Fruit fly (Drosophila melanogaster) whole organism, embryonic: Measurements from ENCODE around the gene CG1299.

Source experiments
- Bgb ChIP-seq: fragments of 200-800 bp; sonication (Bioruptor generic); IDR thresholded peaks from 2 replicates; pipeline ENCODE4 v1.3.6; 2022; ENCODE audit warnings: missing biosample characterization, missing genetic modification characterization; ENCODE audit not compliant: partially characterized antibody
- BtbVII ChIP-seq: fragments of 200-800 bp; sonication (Bioruptor generic); optimal IDR thresholded peaks from 3 replicates; lab custom pipeline; 2017; ENCODE audit warnings: missing biosample characterization, mild to moderate bottlenecking, missing genetic modification characterization
- CG12299 ChIP-seq: fragments of 200-800 bp; sonication (Bioruptor generic); optimal IDR thresholded peaks from 2 replicates; lab custom pipeline; 2018; ENCODE audit warnings: missing biosample characterization, mild to moderate bottlenecking, missing genetic modification characterization
- CG15514 ChIP-seq: fragments of 200-800 bp; sonication (Bioruptor generic); optimal IDR thresholded peaks from 3 replicates; lab custom pipeline; 2017; ENCODE audit warnings: missing biosample characterization, missing genetic modification characterization, mild to moderate bottlenecking, moderate library complexity, missing genetic modification reagents
- CG15601 ChIP-seq: fragments of 200-800 bp; sonication (Bioruptor generic); optimal IDR thresholded peaks from 3 replicates; lab custom pipeline; 2019; ENCODE audit warnings: missing biosample characterization, mild to moderate bottlenecking, missing genetic modification characterization, moderate library complexity
- CG16813 ChIP-seq: fragments of 200-800 bp; sonication (Bioruptor generic); IDR thresholded peaks from 3 replicates; pipeline ENCODE4 v1.3.6; 2022; ENCODE audit warnings: missing biosample characterization, missing genetic modification characterization; ENCODE audit not compliant: partially characterized antibody
- CG17829 ChIP-seq: fragments of 200-800 bp; optimal IDR thresholded peaks from 2 replicates; lab custom pipeline; 2019; ENCODE audit warnings: missing biosample characterization, mild to moderate bottlenecking, missing genetic modification characterization, moderate library complexity
- CG17912 ChIP-seq: fragments of 200-800 bp; sonication (Bioruptor generic); optimal IDR thresholded peaks from 2 replicates; lab custom pipeline; 2018; ENCODE audit warnings: missing biosample characterization, mild to moderate bottlenecking, missing genetic modification characterization
- CG2116 ChIP-seq: fragments of 200-800 bp; sonication (Bioruptor generic); optimal IDR thresholded peaks from 3 replicates; lab custom pipeline; 2018; ENCODE audit warnings: missing biosample characterization, mild to moderate bottlenecking, missing genetic modification characterization
- CG2199 ChIP-seq: fragments of 200-800 bp; sonication (Bioruptor generic); IDR thresholded peaks from 3 replicates; pipeline ENCODE4 v1.3.6; 2022; ENCODE audit warnings: missing biosample characterization, missing genetic modification characterization
- CG30020 ChIP-seq: fragments of 200-800 bp; optimal IDR thresholded peaks from 2 replicates; lab custom pipeline; 2019; ENCODE audit warnings: missing biosample characterization, mild to moderate bottlenecking, missing genetic modification characterization, moderate library complexity
- CG31365 ChIP-seq: fragments of 200-800 bp; sonication (Bioruptor generic); optimal IDR thresholded peaks from 2 replicates; lab custom pipeline; 2018; ENCODE audit warnings: missing biosample characterization, mild to moderate bottlenecking, missing genetic modification characterization
- CG34422 ChIP-seq: fragments of 200-800 bp; sonication (Bioruptor generic); IDR thresholded peaks from 3 replicates; pipeline ENCODE4 v1.3.6; 2022; ENCODE audit warnings: missing biosample characterization, missing genetic modification characterization
- CG42726 ChIP-seq: fragments of 200-800 bp; sonication (Bioruptor generic); IDR thresholded peaks from 2 replicates; pipeline ENCODE4 v1.3.6; 2022; ENCODE audit warnings: missing biosample characterization, missing genetic modification characterization; ENCODE audit not compliant: partially characterized antibody
- CG4328 ChIP-seq: fragments of 200-800 bp; sonication (Bioruptor generic); optimal IDR thresholded peaks from 3 replicates; lab custom pipeline; 2017; ENCODE audit warnings: missing biosample characterization, missing genetic modification reagents, missing genetic modification characterization
- CG5180 ChIP-seq: fragments of 200-800 bp; sonication (Bioruptor generic); optimal IDR thresholded peaks from 3 replicates; lab custom pipeline; 2017; ENCODE audit warnings: missing biosample characterization, missing genetic modification characterization, mild to moderate bottlenecking, moderate library complexity, missing genetic modification reagents
- CG6791 ChIP-seq: fragments of 200-800 bp; sonication (Bioruptor generic); IDR thresholded peaks from 3 replicates; pipeline ENCODE4 v1.3.6; 2022; ENCODE audit warnings: missing biosample characterization, missing genetic modification characterization; ENCODE audit not compliant: partially characterized antibody
- CG7839 ChIP-seq: fragments of 200-800 bp; sonication (Bioruptor generic); optimal IDR thresholded peaks from 3 replicates; lab custom pipeline; 2018; ENCODE audit warnings: missing biosample characterization, mild to moderate bottlenecking, missing genetic modification characterization, moderate library complexity
- CG7963 ChIP-seq: fragments of 200-800 bp; sonication (Bioruptor generic); IDR thresholded peaks from 3 replicates; pipeline ENCODE4 v1.3.6; 2022; ENCODE audit warnings: missing biosample characterization, missing genetic modification characterization; ENCODE audit not compliant: partially characterized antibody
- CG9609 ChIP-seq: fragments of 200-800 bp; sonication (Bioruptor generic); optimal IDR thresholded peaks from 3 replicates; lab custom pipeline; 2016; ENCODE audit warnings: missing biosample characterization, missing genetic modification characterization
- Dad ChIP-seq: fragments of 200-800 bp; sonication (Bioruptor generic); optimal IDR thresholded peaks from 3 replicates; lab custom pipeline; 2016; ENCODE audit warnings: missing biosample characterization, missing genetic modification characterization
- Deaf1 ChIP-seq: fragments of 200-800 bp; optimal IDR thresholded peaks from 3 replicates; lab custom pipeline; 2019; ENCODE audit warnings: missing biosample characterization, mild to moderate bottlenecking, missing genetic modification characterization, moderate library complexity
- Dek ChIP-seq: fragments of 200-800 bp; sonication (Bioruptor generic); optimal IDR thresholded peaks from 3 replicates; lab custom pipeline; 2019; ENCODE audit warnings: missing biosample characterization, mild to moderate bottlenecking, missing genetic modification characterization, moderate library complexity
- Doc3 ChIP-seq: fragments of 200-800 bp; sonication (Bioruptor generic); IDR thresholded peaks from 3 replicates; pipeline ENCODE4 v1.3.6; 2022; ENCODE audit warnings: missing biosample characterization, missing genetic modification characterization; ENCODE audit not compliant: partially characterized antibody
- E2f1 ChIP-seq: fragments of 200-800 bp; sonication (Bioruptor generic); IDR thresholded peaks from 2 replicates; pipeline ENCODE4 v1.3.6; 2022; ENCODE audit warnings: missing biosample characterization, missing genetic modification characterization
- Elba2 ChIP-seq: fragments of 200-800 bp; sonication (Bioruptor generic); optimal IDR thresholded peaks from 3 replicates; lab custom pipeline; 2016; ENCODE audit warnings: missing biosample characterization, missing genetic modification characterization
- Fer1 ChIP-seq: fragments of 200-800 bp; sonication (Bioruptor generic); optimal IDR thresholded peaks from 2 replicates; lab custom pipeline; 2017; ENCODE audit warnings: missing biosample characterization, mild to moderate bottlenecking, missing genetic modification characterization
- HHEX ChIP-seq: fragments of 200-800 bp; sonication (Bioruptor generic); optimal IDR thresholded peaks from 3 replicates; lab custom pipeline; 2017; ENCODE audit warnings: missing biosample characterization, mild to moderate bottlenecking, missing genetic modification characterization, missing genetic modification reagents
- Hmr ChIP-seq: fragments of 200-800 bp; sonication (Bioruptor generic); optimal IDR thresholded peaks from 3 replicates; lab custom pipeline; 2017; ENCODE audit warnings: mild to moderate bottlenecking, missing biosample characterization, missing genetic modification reagents, missing genetic modification characterization
- Meics ChIP-seq: fragments of 200-800 bp; sonication (Bioruptor generic); optimal IDR thresholded peaks from 2 replicates; lab custom pipeline; 2017; ENCODE audit warnings: missing biosample characterization, mild to moderate bottlenecking, missing genetic modification characterization
- Opbp ChIP-seq: fragments of 200-800 bp; sonication (Bioruptor generic); IDR thresholded peaks from 3 replicates; pipeline ENCODE4 v1.3.6; 2022; ENCODE audit warnings: missing biosample characterization, missing genetic modification characterization; ENCODE audit not compliant: partially characterized antibody
- Sry-δ ChIP-seq: fragments of 200-800 bp; sonication (Bioruptor generic); optimal IDR thresholded peaks from 2 replicates; lab custom pipeline; 2016; ENCODE audit warnings: missing biosample characterization, missing genetic modification characterization
- TFAM ChIP-seq: fragments of 200-800 bp; sonication (Bioruptor generic); optimal IDR thresholded peaks from 2 replicates; lab custom pipeline; 2017; ENCODE audit warnings: missing biosample characterization, missing genetic modification characterization, inconsistent platforms
- YL-1 ChIP-seq: fragments of 200-800 bp; sonication (Bioruptor generic); optimal IDR thresholded peaks from 3 replicates; lab custom pipeline; 2017; ENCODE audit warnings: missing biosample characterization, mild to moderate bottlenecking, missing genetic modification characterization
- aop ChIP-seq: fragments of 200-800 bp; sonication (Bioruptor generic); IDR thresholded peaks from 2 replicates; pipeline ENCODE4 v1.3.6; 2022; ENCODE audit warnings: missing biosample characterization, missing genetic modification characterization
- chm ChIP-seq: fragments of 200-800 bp; sonication (Bioruptor generic); IDR thresholded peaks from 2 replicates; pipeline ENCODE4 v1.3.6; 2022; ENCODE audit warnings: missing biosample characterization, missing genetic modification characterization
- gcm ChIP-seq: fragments of 200-800 bp; sonication (Bioruptor generic); optimal IDR thresholded peaks from 2 replicates; lab custom pipeline; 2019; ENCODE audit warnings: missing biosample characterization, mild to moderate bottlenecking, missing genetic modification characterization, moderate library complexity
- gfzf ChIP-seq: fragments of 200-800 bp; sonication (Bioruptor generic); optimal IDR thresholded peaks from 2 replicates; lab custom pipeline; 2016; ENCODE audit warnings: missing biosample characterization, mild to moderate bottlenecking, missing genetic modification characterization, moderate library complexity
- grau ChIP-seq: fragments of 200-800 bp; optimal IDR thresholded peaks from 3 replicates; lab custom pipeline; 2019; ENCODE audit warnings: missing biosample characterization, mild to moderate bottlenecking, missing genetic modification characterization, moderate library complexity
- mirr ChIP-seq: fragments of 200-800 bp; sonication (Bioruptor generic); optimal IDR thresholded peaks from 3 replicates; lab custom pipeline; 2018; ENCODE audit warnings: missing biosample characterization, mild to moderate bottlenecking, missing genetic modification characterization
- slp2 ChIP-seq: fragments of 200-800 bp; sonication (Bioruptor generic); optimal IDR thresholded peaks from 2 replicates; lab custom pipeline; 2016; ENCODE audit warnings: missing biosample characterization, missing genetic modification characterization
- sug ChIP-seq: fragments of 200-800 bp; optimal IDR thresholded peaks from 2 replicates; lab custom pipeline; 2019; ENCODE audit warnings: missing biosample characterization, mild to moderate bottlenecking, missing genetic modification characterization, moderate library complexity
- zen ChIP-seq: fragments of 200-800 bp; sonication (Bioruptor generic); optimal IDR thresholded peaks from 3 replicates; lab custom pipeline; 2018; ENCODE audit warnings: missing biosample characterization, mild to moderate bottlenecking, missing genetic modification characterization, moderate library complexity
- zen2 ChIP-seq: fragments of 200-800 bp; sonication (Bioruptor generic); IDR thresholded peaks from 3 replicates; pipeline ENCODE4 v1.3.6; 2022; ENCODE audit warnings: missing biosample characterization, missing genetic modification characterization; ENCODE audit not compliant: partially characterized antibody

Gene CG1299

DNA sequence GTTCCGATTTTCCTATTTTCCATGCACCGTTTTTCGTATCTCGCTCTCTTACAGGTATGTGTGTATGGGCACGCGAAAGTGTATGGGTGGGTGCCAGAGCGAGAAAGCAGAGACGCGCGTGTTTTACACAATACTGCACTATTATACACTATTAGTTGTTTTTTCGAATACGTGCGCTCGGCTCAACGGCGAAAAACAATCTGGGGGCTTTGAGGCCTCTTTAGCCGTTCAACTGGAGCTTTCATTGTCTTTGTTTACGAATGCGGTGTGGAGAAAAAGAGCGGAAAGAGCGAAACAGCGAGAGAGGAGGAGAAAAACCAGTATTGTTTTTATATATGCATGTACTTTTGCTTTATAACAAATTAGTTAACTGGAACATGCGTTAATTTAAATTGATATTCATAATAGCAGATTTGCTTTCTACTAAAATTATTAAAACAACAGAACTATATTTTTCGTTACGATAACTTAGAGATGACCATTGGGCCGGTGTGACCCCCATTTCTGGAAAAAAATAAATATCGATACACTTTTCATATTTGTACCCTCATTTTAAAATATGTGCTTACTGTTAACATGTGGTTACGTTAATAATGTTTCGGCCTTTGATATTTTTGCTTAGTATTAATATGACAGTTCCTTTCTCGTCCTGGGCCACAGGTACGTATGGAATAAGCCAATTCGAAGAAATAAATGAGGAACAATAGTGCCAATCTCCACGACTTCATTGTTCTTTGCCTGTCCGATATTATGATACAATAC lies 45.8 kb upstream of the CG1299 start, which contains the start of gene CG14995 (continued):
- TF ChIP-seq BtbVII (GFP tag; lab: Kevin White, UChicago), result peak; percentile 79
- TF ChIP-seq chm (GFP tag; lab: Robert Waterston, UW), result peak; percentile 74; the same call in 1 of the 2 replicates
- no peak for TF ChIP-seq aop
- peak; percentile 30 for TF ChIP-seq CG2116 (GFP tag; lab: Kevin White, UChicago)
- peak; percentile 64 for TF ChIP-seq Deaf1 (tag; lab: Kevin White, UChicago)
- TF ChIP-seq zen (tag; lab: Kevin White, UChicago), result peak; percentile 1
- TF ChIP-seq mirr (GFP tag; lab: Kevin White, UChicago), result peak; percentile 77
- peak; percentile 16 for TF ChIP-seq CG15601 (tag; lab: Kevin White, UChicago)
- TF ChIP-seq CG7839 (tag; lab: Kevin White, UChicago), result peak; percentile 4
- TF ChIP-seq CG30020 (tag; lab: Kevin White, UChicago), result no peak
- peak; percentile 72 for TF ChIP-seq Fer1 (GFP tag; lab: Kevin White, UChicago)
- TF ChIP-seq CG17829 (tag; lab: Kevin White, UChicago), result peak; percentile 13
- TF ChIP-seq Elba2 (GFP tag; lab: Kevin White, UChicago), result peak; percentile 84
- 0 out of 2 replicates have a peak, but pooled peaks have one; percentile 49 for TF ChIP-seq CG42726 (GFP tag; lab: Robert Waterston, UW)
- TF ChIP-seq Dad (GFP tag; lab: Kevin White, UChicago), result no peak
- no peak for TF ChIP-seq TFAM
- peak; percentile 64 for TF ChIP-seq CG12299 (tag; lab: Kevin White, UChicago)
- peak; percentile 36; the same call in 1 of the 3 replicates for TF ChIP-seq CG7963 (GFP tag; lab: Robert Waterston, UW)
- TF ChIP-seq Doc3 (GFP tag; lab: Robert Waterston, UW), result peak; percentile 59
- peak; percentile 9 for TF ChIP-seq grau
- TF ChIP-seq CG5180 (GFP tag; lab: Kevin White, UChicago), result peak; percentile 51
- TF ChIP-seq CG34422 (GFP tag; lab: Robert Waterston, UW), result peak; percentile 75; the same call in 1 of the 3 replicates
- peak; percentile 91 for TF ChIP-seq Sry-δ (GFP tag; lab: Kevin White, UChicago)
- TF ChIP-seq gcm (GFP tag; lab: Kevin White, UChicago), result no peak
- peak; percentile 45 for TF ChIP-seq Hmr (GFP tag; lab: Kevin White, UChicago)
- TF ChIP-seq CG17912, result no peak
- TF ChIP-seq CG4328, result peak; percentile 29
- peak; percentile 20 for TF ChIP-seq Meics (GFP tag; lab: Kevin White, UChicago)
- TF ChIP-seq CG2199 (GFP tag; lab: Robert Waterston, UW), result no peak
- no peak for TF ChIP-seq CG9609 (GFP tag; lab: Kevin White, UChicago)

DNA sequence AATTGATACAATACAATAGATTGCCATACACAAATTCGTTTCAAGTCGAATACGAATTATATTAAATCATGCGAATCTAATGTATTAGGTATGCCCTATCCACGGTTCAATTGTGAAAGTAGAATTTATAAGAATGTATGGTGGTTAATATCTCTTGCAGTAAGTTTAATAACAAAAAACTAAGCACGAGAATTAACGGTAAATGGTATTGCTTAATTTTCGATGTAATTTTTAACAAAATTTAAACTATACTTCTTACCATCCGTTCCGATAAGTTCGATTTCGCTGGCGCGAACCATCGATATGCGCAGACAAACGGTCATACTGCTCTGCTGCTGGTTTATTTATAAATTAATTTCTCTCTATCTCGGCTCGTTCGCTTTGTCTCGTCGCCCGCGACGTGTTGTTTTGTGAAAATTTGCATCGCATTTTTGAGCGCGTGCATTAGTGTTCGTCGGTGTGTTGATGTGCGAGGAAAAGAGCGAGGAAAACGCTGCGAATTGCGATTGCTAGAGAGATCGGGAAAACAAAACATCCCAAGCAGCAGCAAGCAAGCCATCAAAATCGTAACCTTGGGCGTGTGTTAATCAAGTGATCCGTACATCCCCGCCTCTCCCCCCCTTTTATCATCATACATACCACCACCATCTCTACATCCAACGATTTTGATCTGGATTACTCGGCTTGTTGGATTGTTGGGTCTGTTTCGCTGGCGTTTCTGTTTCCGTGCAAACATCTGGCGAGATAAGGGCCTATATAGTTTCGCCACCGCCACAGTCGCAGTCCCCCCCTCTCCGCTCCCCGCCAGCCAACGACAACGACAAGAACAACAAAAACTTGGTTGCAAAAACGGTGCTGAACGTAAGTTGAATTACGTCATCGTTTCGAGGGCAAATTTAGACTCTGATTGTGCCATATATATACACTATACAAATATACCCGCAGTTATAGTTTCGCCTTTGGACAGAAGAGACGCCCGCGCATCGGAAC lies 44.9 kb upstream of the CG1299 start, which contains the start of gene Fit1:
Gene Fit1, plus strand, starts transcription at position 307 of the 990 bp plus-strand sequence.
- TF ChIP-seq slp2, result no peak
- TF ChIP-seq YL-1 (GFP tag; lab: Kevin White, UChicago), result peak; percentile 32
- TF ChIP-seq Opbp, result peak; percentile 53; the same call in 2 of the 3 replicates
- no peak for TF ChIP-seq E2f1 (GFP tag; lab: Robert Waterston, UW)
- TF ChIP-seq Bgb (GFP tag; lab: Robert Waterston, UW), result peak; percentile 75
- TF ChIP-seq CG12299 (tag; lab: Kevin White, UChicago), result peak; percentile 4
- TF ChIP-seq Dek, result no peak
- peak; percentile 25 for TF ChIP-seq CG2116 (GFP tag; lab: Kevin White, UChicago)
- TF ChIP-seq HHEX, result peak; percentile 27
- TF ChIP-seq gfzf (GFP tag; lab: Kevin White, UChicago), result peak; percentile 50
- TF ChIP-seq CG6791 (GFP tag; lab: Robert Waterston, UW), result peak; percentile 73
- peak; percentile 82 for TF ChIP-seq sug (tag; lab: Kevin White, UChicago)
- peak; percentile 54 for TF ChIP-seq CG15514 (GFP tag; lab: Kevin White, UChicago)
- peak; percentile 33; the same call in 1 of the 3 replicates for TF ChIP-seq zen2 (GFP tag; lab: Robert Waterston, UW)
- peak; percentile 45 for TF ChIP-seq CG16813 (GFP tag; lab: Robert Waterston, UW)
- peak; percentile 14 for TF ChIP-seq CG31365
